Worm (Caenorhabditis elegans): ENCODE results near the gene Y43E12A.2.

DNA sequence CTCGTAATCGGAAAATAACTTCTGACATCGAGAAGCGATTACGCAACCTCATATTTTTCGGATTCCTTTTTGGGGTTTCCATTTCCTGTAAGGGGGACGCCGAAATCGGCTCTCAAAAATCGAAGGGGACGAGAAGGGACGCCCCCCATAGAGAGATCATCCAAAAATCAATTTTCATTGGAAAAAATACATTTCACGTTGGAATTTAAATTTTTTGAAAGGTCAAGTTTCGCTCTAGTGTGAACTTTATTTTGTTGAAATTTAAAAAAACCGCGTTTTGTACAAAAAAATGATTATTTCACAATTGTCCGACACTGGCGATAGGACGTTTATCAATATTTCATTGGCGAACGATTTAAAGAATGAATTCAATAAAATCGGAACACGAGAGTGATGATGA lies 29.9 kb upstream of the Y43E12A.2 start, which contains the start of gene Y69E1A.3:
- no peak for TF ChIP-seq ztf-4 (tag; optimal IDR thresholded peaks at IDR 0.05)
- TF ChIP-seq nhr-28 (tag; optimal IDR thresholded peaks at IDR 0.05), result no peak
